Worm (Caenorhabditis elegans): ENCODE data around the gene oatr-1.

The oatr-1 gene

ce11 chrIII:6430834-6431233, 34.9 kb upstream of the oatr-1 start, which contains the start of gene popl-1:
TSS of gene popl-1 (minus strand) at chrIII:6430934.
- no peak for TF ChIP-seq ceh-13 (GFP tag; optimal IDR thresholded peaks at IDR 0.05)
- TF ChIP-seq scrt-1 (GFP tag; IDR thresholded peaks at IDR 0.05): no peak
- TF ChIP-seq hnd-1 (tag; optimal IDR thresholded peaks at IDR 0.05): no peak
- no peak for TF ChIP-seq flt-1 (GFP tag; IDR thresholded peaks at IDR 0.05)
- no peak for TF ChIP-seq ets-7 (tag; optimal IDR thresholded peaks at IDR 0.05)
- no peak for TF ChIP-seq hmbx-1 (tag; optimal IDR thresholded peaks at IDR 0.05)
- no peak for TF ChIP-seq tbx-11 (GFP tag; IDR thresholded peaks at IDR 0.05)
- TF ChIP-seq tbx-37 (GFP tag; conservative IDR thresholded peaks at IDR 0.05): no peak
- TF ChIP-seq sea-1 (GFP tag; conservative IDR thresholded peaks at IDR 0.05): no peak
- no peak for TF ChIP-seq ceh-36 (tag; optimal IDR thresholded peaks at IDR 0.05)
- no peak for TF ChIP-seq B0310.2 (tag; optimal IDR thresholded peaks at IDR 0.05)

ce11 chrIII:6427205-6427604, 31.2 kb upstream of the oatr-1 start, which contains the start of gene C05D11.8:
TSS of gene C05D11.8 (minus strand) at chrIII:6427305.
- no peak for TF ChIP-seq sea-1 (GFP tag; conservative IDR thresholded peaks at IDR 0.05)
- TF ChIP-seq ama-1 (optimal IDR thresholded peaks at IDR 0.05): no peak
- no peak for TF ChIP-seq F13C5.2 (tag; optimal IDR thresholded peaks at IDR 0.05)
- no peak for TF ChIP-seq tbx-37 (GFP tag; conservative IDR thresholded peaks at IDR 0.05)
- no peak for TF ChIP-seq B0310.2 (tag; optimal IDR thresholded peaks at IDR 0.05)

ce11 chrIII:6422721-6423120, 26.7 kb upstream of the oatr-1 start:
- TF ChIP-seq ceh-13 (GFP tag; optimal IDR thresholded peaks at IDR 0.05): no peak

ce11 chrIII:6421973-6422511, 26.1 kb upstream of the oatr-1 start:
- TF ChIP-seq aly-1 (tag; optimal IDR thresholded peaks at IDR 0.05) (no peak), sea-1 (GFP tag; conservative IDR thresholded peaks at IDR 0.05) (no peak), tra-4 (tag; optimal IDR thresholded peaks at IDR 0.05) (no peak), tbx-11 (GFP tag; IDR thresholded peaks at IDR 0.05) (no peak), flt-1 (GFP tag; IDR thresholded peaks at IDR 0.05) (no peak), B0310.2 (tag; optimal IDR thresholded peaks at IDR 0.05) (no peak), ama-1 (optimal IDR thresholded peaks at IDR 0.05) (no peak), hmg-4 (GFP tag; optimal IDR thresholded peaks at IDR 0.05) (no peak), hmbx-1 (tag; optimal IDR thresholded peaks at IDR 0.05) (no peak), ets-7 (tag; optimal IDR thresholded peaks at IDR 0.05) (no peak), pes-1 (GFP tag; IDR thresholded peaks at IDR 0.05) (no peak), ceh-13 (GFP tag; optimal IDR thresholded peaks at IDR 0.05) (no peak)

ce11 chrIII:6421473-6421872, 25.5 kb upstream of the oatr-1 start:
- no peak for TF ChIP-seq hmbx-1 (tag; optimal IDR thresholded peaks at IDR 0.05)
- TF ChIP-seq tbx-37 (GFP tag; conservative IDR thresholded peaks at IDR 0.05): no peak
- TF ChIP-seq ceh-13 (GFP tag; optimal IDR thresholded peaks at IDR 0.05): no peak
- TF ChIP-seq sea-1 (GFP tag; conservative IDR thresholded peaks at IDR 0.05): no peak
- no peak for TF ChIP-seq F13C5.2 (tag; optimal IDR thresholded peaks at IDR 0.05)

- TF ChIP-seq F13C5.2 (tag; optimal IDR thresholded peaks at IDR 0.05) (no peak), scrt-1 (GFP tag; IDR thresholded peaks at IDR 0.05) (no peak), ceh-36 (tag; optimal IDR thresholded peaks at IDR 0.05) (no peak), flt-1 (GFP tag; IDR thresholded peaks at IDR 0.05) (no peak), hmg-4 (GFP tag; optimal IDR thresholded peaks at IDR 0.05) (no peak), pes-1 (GFP tag; IDR thresholded peaks at IDR 0.05) (no peak), aly-1 (tag; optimal IDR thresholded peaks at IDR 0.05) (no peak), tra-4 (tag; optimal IDR thresholded peaks at IDR 0.05) (no peak)
Measured at ce11 chrIII:6420995-6421404, 25.0 kb upstream of the oatr-1 start.

ce11 chrIII:6420201-6420600, 24.2 kb upstream of the oatr-1 start:
- no peak for TF ChIP-seq ama-1 (optimal IDR thresholded peaks at IDR 0.05)

- TF ChIP-seq sea-1 (GFP tag; conservative IDR thresholded peaks at IDR 0.05) (no peak), tbx-37 (GFP tag; conservative IDR thresholded peaks at IDR 0.05) (no peak), hnd-1 (tag; optimal IDR thresholded peaks at IDR 0.05) (no peak), scrt-1 (GFP tag; IDR thresholded peaks at IDR 0.05) (no peak), hmbx-1 (tag; optimal IDR thresholded peaks at IDR 0.05) (no peak), tra-4 (tag; optimal IDR thresholded peaks at IDR 0.05) (no peak), B0310.2 (tag; optimal IDR thresholded peaks at IDR 0.05) (no peak), flt-1 (GFP tag; IDR thresholded peaks at IDR 0.05) (no peak), F13C5.2 (tag; optimal IDR thresholded peaks at IDR 0.05) (no peak), hmg-4 (GFP tag; optimal IDR thresholded peaks at IDR 0.05) (no peak), ama-1 (optimal IDR thresholded peaks at IDR 0.05) (no peak)
Measured at ce11 chrIII:6419409-6419944, 23.5 kb upstream of the oatr-1 start, which contains the start of gene atgl-1. TSS of gene atgl-1 (minus strand) at chrIII:6419459.

- no peak for TF ChIP-seq B0310.2 (tag; optimal IDR thresholded peaks at IDR 0.05)
- TF ChIP-seq scrt-1 (GFP tag; IDR thresholded peaks at IDR 0.05): no peak
- TF ChIP-seq flt-1 (GFP tag; IDR thresholded peaks at IDR 0.05): no peak
- TF ChIP-seq hnd-1 (tag; optimal IDR thresholded peaks at IDR 0.05): no peak
- TF ChIP-seq pes-1 (GFP tag; IDR thresholded peaks at IDR 0.05): no peak
- TF ChIP-seq tbx-11 (GFP tag; IDR thresholded peaks at IDR 0.05): no peak
- no peak for TF ChIP-seq sea-1 (GFP tag; conservative IDR thresholded peaks at IDR 0.05)
- TF ChIP-seq ets-7 (tag; optimal IDR thresholded peaks at IDR 0.05): no peak
- no peak for TF ChIP-seq ceh-13 (GFP tag; optimal IDR thresholded peaks at IDR 0.05)
- TF ChIP-seq hmg-4 (GFP tag; optimal IDR thresholded peaks at IDR 0.05): no peak
- TF ChIP-seq ama-1 (optimal IDR thresholded peaks at IDR 0.05): no peak
- no peak for TF ChIP-seq hmbx-1 (tag; optimal IDR thresholded peaks at IDR 0.05)
- no peak for TF ChIP-seq tbx-37 (GFP tag; conservative IDR thresholded peaks at IDR 0.05)
- no peak for TF ChIP-seq ceh-36 (tag; optimal IDR thresholded peaks at IDR 0.05)
- TF ChIP-seq F13C5.2 (tag; optimal IDR thresholded peaks at IDR 0.05): no peak
- no peak for TF ChIP-seq tra-4 (tag; optimal IDR thresholded peaks at IDR 0.05)
- TF ChIP-seq aly-1 (tag; optimal IDR thresholded peaks at IDR 0.05): no peak
Measured at ce11 chrIII:6418254-6418653, 22.3 kb upstream of the oatr-1 start.

All from whole organism, early embryonic.